Worm (Caenorhabditis elegans) whole organism, late embryonic: ENCODE measurements around the gene K03D3.5.

Source experiments
- nfya-1 ChIP-seq: sonication (generic microtip); optimal IDR thresholded peaks from 2 replicates; lab custom pipeline; 2017; ENCODE audit warnings: missing genetic modification characterization, mild to moderate bottlenecking, missing compliant biosample characterization, antibody characterized with exemption, moderate library complexity
- tbx-7 ChIP-seq: sonication (generic microtip); optimal IDR thresholded peaks from 2 replicates; lab custom pipeline; 2016; ENCODE audit warnings: missing genotype, missing genetic modification characterization, missing compliant biosample characterization
- unc-55 ChIP-seq: sonication (generic microtip); optimal IDR thresholded peaks from 2 replicates; lab custom pipeline; 2017; ENCODE audit warnings: missing biosample characterization, missing genetic modification reagents, missing genetic modification characterization

ce11 chrIV:16320410-16320809 is at the start of gene K03D3.5:
- TF ChIP-seq unc-55 (GFP tag; lab: Kevin White, UChicago) (no peak), tbx-7 (tag; lab: Kevin White, UChicago) (no peak), nfya-1 (tag; lab: Kevin White, UChicago) (no peak)
